Worm (Caenorhabditis elegans) whole organism, L1 larva: ENCODE measurements around the gene zim-1.
A peak's percentile ranks its signal among the peaks of the same experiment; 100 is the strongest.

Experiments used
- C04F5.9 ChIP-seq: sonication (generic microtip); optimal IDR thresholded peaks from 2 replicates; lab custom pipeline; 2016; ENCODE audit warnings: missing genetic modification characterization, missing compliant biosample characterization
- C16A3.4 ChIP-seq: fragments of 150-350 bp; optimal IDR thresholded peaks from 2 replicates; lab custom pipeline; 2014; ENCODE audit warnings: missing biosample characterization, missing genetic modification characterization
- C34B4.2 ChIP-seq: sonication (generic microtip); optimal IDR thresholded peaks from 2 replicates; lab custom pipeline; 2017; ENCODE audit warnings: mild to moderate bottlenecking, missing genetic modification characterization, missing compliant biosample characterization
- Y116A8C.19 ChIP-seq: sonication (generic microtip); optimal IDR thresholded peaks from 2 replicates; lab custom pipeline; 2016; ENCODE audit warnings: missing compliant biosample characterization, missing genetic modification characterization, borderline replicate concordance
- aha-1 ChIP-seq: fragments of 150-350 bp; optimal IDR thresholded peaks from 2 replicates; lab custom pipeline; 2014; ENCODE audit warnings: missing biosample characterization, missing genetic modification characterization
- alr-1 ChIP-seq: fragments of 200-800 bp; sonication (Bioruptor generic); optimal IDR thresholded peaks from 2 replicates; lab custom pipeline; 2018; ENCODE audit warnings: borderline replicate concordance, mild to moderate bottlenecking, missing genetic modification characterization, missing compliant biosample characterization
- ceh-8 ChIP-seq: fragments of 200-800 bp; sonication (Bioruptor generic); optimal IDR thresholded peaks from 2 replicates; lab custom pipeline; 2018; ENCODE audit warnings: mild to moderate bottlenecking, missing genetic modification characterization, moderate library complexity, missing compliant biosample characterization
- ceh-82 ChIP-seq, 3 experiments: fragments of 150-350 bp in 1 of 3; sonication (generic microtip) in 2 of 3; optimal IDR thresholded peaks; 2 replicates each; lab custom pipeline; 2014 to 2017; ENCODE audit warnings: missing biosample characterization in 3 of 3, missing genetic modification characterization in 3 of 3
- ceh-88 ChIP-seq: fragments of 200-800 bp; sonication (Bioruptor generic); IDR thresholded peaks from 2 replicates; pipeline ENCODE4 v1.3.6; 2022; ENCODE audit warnings: missing genetic modification characterization, missing compliant biosample characterization
- efl-1 ChIP-seq, 4 experiments: fragments of 150-350 bp; optimal IDR thresholded peaks in 3 of 4; peaks in 1 of 4; 1 replicate in 1 of 4; 2 replicates in 3 of 4; lab custom pipeline; 2014; ENCODE audit warnings: missing biosample characterization in 2 of 4, missing genetic modification characterization in 2 of 4, missing genetic modification reagents in 2 of 4
- efl-3 ChIP-seq: fragments of 200-800 bp; sonication (Bioruptor generic); optimal IDR thresholded peaks from 2 replicates; lab custom pipeline; 2018; ENCODE audit warnings: mild to moderate bottlenecking, missing genetic modification characterization, missing compliant biosample characterization
- egl-27 ChIP-seq, 2 experiments: fragments of 150-350 bp in 1 of 2; sonication (generic microtip); optimal IDR thresholded peaks; 3 replicates each; lab custom pipeline; 2017 to 2018; ENCODE audit warnings: missing biosample characterization in 2 of 2, missing genetic modification characterization in 2 of 2, missing genetic modification reagents in 2 of 2
- elt-3 ChIP-seq, 6 experiments: fragments of 150-350 bp in 1 of 6; sonication (generic microtip); optimal IDR thresholded peaks; 2 replicates each; lab custom pipeline; 2017 to 2018; ENCODE audit warnings: missing biosample characterization in 6 of 6, missing genetic modification characterization in 6 of 6, inconsistent platforms in 1 of 6
- fkh-4 ChIP-seq: sonication (generic microtip); optimal IDR thresholded peaks from 2 replicates; lab custom pipeline; 2016; ENCODE audit warnings: missing compliant biosample characterization, missing genetic modification characterization, borderline replicate concordance
- hlh-17 ChIP-seq: fragments of 200-800 bp; sonication (Bioruptor generic); optimal IDR thresholded peaks from 2 replicates; lab custom pipeline; 2018; ENCODE audit warnings: missing genetic modification characterization, mild to moderate bottlenecking, missing compliant biosample characterization, moderate library complexity, borderline replicate concordance
- hlh-4 ChIP-seq: sonication (generic microtip); optimal IDR thresholded peaks from 2 replicates; lab custom pipeline; 2016; ENCODE audit warnings: mild to moderate bottlenecking, missing genetic modification characterization, missing compliant biosample characterization
- isw-1 ChIP-seq: fragments of 200-800 bp; sonication (Bioruptor generic); IDR thresholded peaks from 2 replicates; pipeline ENCODE4 v1.3.6; 2022; ENCODE audit warnings: missing genetic modification characterization, missing compliant biosample characterization
- jun-1 ChIP-seq: fragments of 150-350 bp; optimal IDR thresholded peaks from 2 replicates; lab custom pipeline; 2014; ENCODE audit warnings: missing biosample characterization, missing genetic modification reagents, missing genetic modification characterization
- lin-13 ChIP-seq: fragments of 150-350 bp; optimal IDR thresholded peaks from 2 replicates; lab custom pipeline; 2014; ENCODE audit warnings: missing biosample characterization, missing genetic modification reagents, missing genetic modification characterization
- lin-14 ChIP-seq: fragments of 200-800 bp; sonication (Bioruptor generic); optimal IDR thresholded peaks from 2 replicates; lab custom pipeline; 2018; ENCODE audit warnings: mild to moderate bottlenecking, missing genetic modification characterization, moderate library complexity, missing compliant biosample characterization
- lin-15B ChIP-seq: fragments of 150-350 bp; sonication (generic microtip); optimal IDR thresholded peaks from 3 replicates; lab custom pipeline; 2014; ENCODE audit warnings: missing biosample characterization, missing genetic modification characterization
- lin-35 ChIP-seq, 2 experiments: fragments of 150-350 bp; optimal IDR thresholded peaks; 2 replicates each; lab custom pipeline; 2014; ENCODE audit warnings: missing biosample characterization in 2 of 2, missing genetic modification characterization in 2 of 2, missing genetic modification reagents in 2 of 2
- lir-3 ChIP-seq: sonication (generic microtip); optimal IDR thresholded peaks from 2 replicates; lab custom pipeline; 2016; ENCODE audit warnings: mild to moderate bottlenecking, missing genetic modification characterization, moderate library complexity, missing compliant biosample characterization; ENCODE audit not compliant: poor library complexity
- lsy-2 ChIP-seq, 2 experiments: fragments of 150-350 bp; optimal IDR thresholded peaks; 2 replicates each; lab custom pipeline; 2014; ENCODE audit warnings: missing biosample characterization in 2 of 2, missing genetic modification characterization in 2 of 2
- mab-9 ChIP-seq: fragments of 200-800 bp; sonication (Bioruptor generic); IDR thresholded peaks from 2 replicates; pipeline ENCODE4 v1.3.6; 2022; ENCODE audit warnings: missing genetic modification reagents, missing genetic modification characterization, missing compliant biosample characterization
- mdl-1 ChIP-seq, 2 experiments: fragments of 150-350 bp; optimal IDR thresholded peaks; 2 replicates each; lab custom pipeline; 2014 to 2017; ENCODE audit warnings: missing biosample characterization in 2 of 2, missing genetic modification characterization in 2 of 2, inconsistent platforms in 1 of 2
- mef-2 ChIP-seq: fragments of 150-350 bp; optimal IDR thresholded peaks from 2 replicates; lab custom pipeline; 2014; ENCODE audit warnings: missing biosample characterization, missing genetic modification characterization
- nhr-11 ChIP-seq: fragments of 150-350 bp; optimal IDR thresholded peaks from 2 replicates; lab custom pipeline; 2014; ENCODE audit warnings: missing biosample characterization, missing genetic modification characterization
- nhr-19 ChIP-seq: fragments of 200-800 bp; sonication (Bioruptor generic); conservative IDR thresholded peaks from 2 replicates; pipeline ENCODE4 v1.3.6; 2022; ENCODE audit warnings: missing genetic modification characterization, missing compliant biosample characterization
- nhr-237 ChIP-seq: fragments of 150-350 bp; optimal IDR thresholded peaks from 2 replicates; lab custom pipeline; 2014; ENCODE audit warnings: missing biosample characterization, missing genetic modification characterization
- nhr-47 ChIP-seq: sonication (generic microtip); optimal IDR thresholded peaks from 2 replicates; lab custom pipeline; 2016; ENCODE audit warnings: mild to moderate bottlenecking, missing genetic modification characterization, moderate library complexity, missing compliant biosample characterization
- nhr-71 ChIP-seq: sonication (generic microtip); optimal IDR thresholded peaks from 2 replicates; lab custom pipeline; 2016; ENCODE audit warnings: mild to moderate bottlenecking, missing genetic modification characterization, moderate library complexity, missing compliant biosample characterization
- nhr-77 ChIP-seq: fragments of 150-350 bp; optimal IDR thresholded peaks from 2 replicates; lab custom pipeline; 2014; ENCODE audit warnings: missing biosample characterization, missing genetic modification characterization
- nhr-85 ChIP-seq: sonication (generic microtip); peaks from one replicate; lab custom pipeline; 2016; ENCODE audit warnings: missing genetic modification characterization, inconsistent platforms, missing compliant biosample characterization
- nhr-90 ChIP-seq: sonication (generic microtip); optimal IDR thresholded peaks from 2 replicates; lab custom pipeline; 2016; ENCODE audit warnings: mild to moderate bottlenecking, missing genetic modification characterization, missing compliant biosample characterization; ENCODE audit not compliant: poor library complexity
- pag-3 ChIP-seq: sonication (generic microtip); optimal IDR thresholded peaks from 2 replicates; lab custom pipeline; 2017; ENCODE audit warnings: missing genetic modification characterization, mild to moderate bottlenecking, missing compliant biosample characterization, antibody characterized with exemption, borderline replicate concordance; ENCODE audit not compliant: insufficient read depth
- pax-3 ChIP-seq: fragments of 200-800 bp; sonication (Bioruptor generic); optimal IDR thresholded peaks from 2 replicates; lab custom pipeline; 2018; ENCODE audit warnings: mild to moderate bottlenecking, missing genetic modification characterization, moderate library complexity, missing compliant biosample characterization
- rnt-1 ChIP-seq: sonication (generic microtip); optimal IDR thresholded peaks from 2 replicates; lab custom pipeline; 2016; ENCODE audit warnings: mild to moderate bottlenecking, missing genetic modification characterization, moderate library complexity, missing compliant biosample characterization
- snu-23 ChIP-seq: sonication (generic microtip); optimal IDR thresholded peaks from 2 replicates; lab custom pipeline; 2016; ENCODE audit warnings: missing genetic modification characterization, missing compliant biosample characterization
- sox-4 ChIP-seq: sonication (generic microtip); optimal IDR thresholded peaks from 2 replicates; lab custom pipeline; 2016; ENCODE audit warnings: missing genetic modification characterization, missing compliant biosample characterization
- swsn-7 ChIP-seq: sonication (generic microtip); optimal IDR thresholded peaks from 2 replicates; lab custom pipeline; 2016; ENCODE audit warnings: missing genetic modification characterization, missing compliant biosample characterization
- unc-130 ChIP-seq: fragments of 150-350 bp; optimal IDR thresholded peaks from 2 replicates; lab custom pipeline; 2017; ENCODE audit warnings: missing biosample characterization, missing genetic modification characterization, inconsistent platforms
- unc-98 ChIP-seq: fragments of 200-800 bp; sonication (Bioruptor generic); IDR thresholded peaks from 2 replicates; pipeline ENCODE4 v1.3.6; 2022; ENCODE audit warnings: missing genetic modification characterization, missing compliant biosample characterization
- xbp-1 ChIP-seq: sonication (generic microtip); optimal IDR thresholded peaks from 2 replicates; lab custom pipeline; 2016; ENCODE audit warnings: missing genetic modification characterization, missing compliant biosample characterization
- zag-1 ChIP-seq: fragments of 150-350 bp; optimal IDR thresholded peaks from 2 replicates; lab custom pipeline; 2014; ENCODE audit warnings: missing biosample characterization, missing genetic modification characterization
- zip-4 ChIP-seq: fragments of 200-800 bp; sonication (Bioruptor generic); optimal IDR thresholded peaks from 2 replicates; lab custom pipeline; 2018; ENCODE audit warnings: mild to moderate bottlenecking, missing genetic modification characterization, moderate library complexity, missing compliant biosample characterization
- ztf-4 ChIP-seq: fragments of 150-350 bp; optimal IDR thresholded peaks from 2 replicates; lab custom pipeline; 2014; ENCODE audit warnings: missing biosample characterization, missing genetic modification characterization

The zim-1 gene

DNA sequence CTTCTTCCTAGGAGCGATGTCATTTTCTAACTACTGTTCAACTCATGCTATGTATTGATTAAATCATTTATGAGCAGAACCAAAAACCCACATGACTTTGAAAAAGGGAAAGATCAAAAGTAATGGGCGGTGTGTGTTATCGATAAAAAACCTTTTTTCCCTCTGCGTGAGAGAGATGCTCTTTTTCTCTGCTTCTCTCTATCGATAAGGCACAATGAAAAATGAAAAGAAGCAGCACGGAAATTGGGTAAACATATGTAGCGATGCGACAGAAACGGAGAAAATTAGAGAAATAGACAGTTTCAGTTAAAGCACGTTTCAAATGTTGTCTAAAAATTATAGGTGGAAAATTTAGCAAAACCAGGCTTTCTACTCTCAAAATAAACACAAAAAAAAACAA is 44.5 kb upstream of the zim-1 start (continued):
- TF ChIP-seq Y116A8C.19 (no peak), snu-23 (GFP tag; lab: Kevin White, UChicago) (peak; percentile 47), ceh-88 (no peak), lin-14 (GFP tag; lab: Kevin White, UChicago) (peak; percentile 75), rnt-1 (peak; percentile 68), elt-3 (tag; optimal IDR thresholded peaks at IDR 0.05; lab: Kevin White, UChicago) (no peak), sox-4 (tag; lab: Kevin White, UChicago) (no peak), nhr-237 (peak; percentile 6), ztf-4 (tag; lab: Kevin White, UChicago) (peak; percentile 23), pag-3 (tag; lab: Kevin White, UChicago) (no peak), mef-2 (tag; lab: Kevin White, UChicago) (peak; percentile 10), zag-1 (no peak), alr-1 (tag; lab: Kevin White, UChicago) (no peak), C04F5.9 (tag; lab: Kevin White, UChicago) (no peak), lin-15B (tag; lab: Kevin White, UChicago) (no peak), lin-13 (GFP tag; lab: Kevin White, UChicago) (no peak), hlh-4 (tag; lab: Kevin White, UChicago) (no peak), nhr-90 (no peak)

DNA sequence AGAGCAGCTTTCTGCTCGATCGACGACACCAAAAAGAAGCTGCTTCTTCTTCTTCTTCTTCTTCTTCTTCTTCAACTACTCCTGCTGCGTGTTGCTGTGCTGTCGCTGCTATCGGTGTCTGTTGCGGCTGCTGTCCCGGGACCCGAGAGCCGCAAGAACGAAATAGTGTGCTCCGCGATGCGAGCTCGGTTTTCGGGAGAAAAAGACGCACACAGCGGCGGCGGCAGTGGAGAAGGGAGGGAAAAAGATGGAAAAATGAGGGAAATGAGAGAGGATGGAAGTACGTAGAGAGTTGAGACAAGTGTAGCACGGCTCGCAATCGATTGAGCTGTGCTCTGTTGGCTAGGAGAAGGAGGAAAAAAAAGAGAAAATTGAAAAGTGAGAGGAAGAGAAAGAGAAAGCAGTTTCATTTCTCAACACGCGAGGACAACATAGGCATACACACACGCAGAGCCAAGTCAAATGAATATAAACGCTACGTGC is 43.1 kb upstream of the zim-1 start:
- TF ChIP-seq nhr-19 (GFP tag; lab: Robert Waterston, UW) (peak; percentile 47; the same call in 1 of the 2 replicates), nhr-85 (no peak), xbp-1 (tag; lab: Kevin White, UChicago) (peak; percentile 40), nhr-90 (no peak), ceh-88 (0 out of 2 replicates have a peak, but pooled peaks have one; percentile 21), egl-27 (tag; optimal IDR thresholded peaks at IDR 0.05; lab: Kevin White, UChicago) (no peak), nhr-47 (tag; lab: Kevin White, UChicago) (peak; percentile 73), C34B4.2 (tag; lab: Kevin White, UChicago) (no peak), efl-1 (optimal IDR thresholded peaks at IDR 0.05; lab: Kevin White, UChicago) (peak; percentile 41 to 44), efl-1 (GFP tag; optimal IDR thresholded peaks at IDR 0.05 in 1 of 2; lab: Kevin White, UChicago) (peak; percentile 12 to 23), lin-13 (GFP tag; lab: Kevin White, UChicago) (peak; percentile 33), lir-3 (peak; percentile 14), nhr-77 (tag; lab: Kevin White, UChicago) (peak; percentile 26), mef-2 (tag; lab: Kevin White, UChicago) (peak; percentile 60), ceh-8 (GFP tag; lab: Kevin White, UChicago) (peak; percentile 32), lin-15B (tag; lab: Kevin White, UChicago) (no peak), nhr-237 (no peak), elt-3 (tag; optimal IDR thresholded peaks at IDR 0.05; lab: Kevin White, UChicago) (no peak), mdl-1 (tag; optimal IDR thresholded peaks at IDR 0.05; lab: Kevin White, UChicago) (peak; percentile 9 to 56), swsn-7 (tag; lab: Kevin White, UChicago) (peak; percentile 69), C16A3.4 (tag; lab: Kevin White, UChicago) (peak; percentile 16), lsy-2 (tag; optimal IDR thresholded peaks at IDR 0.05; lab: Kevin White, UChicago) (peak; percentile 11 to 65), lin-35 (GFP tag; optimal IDR thresholded peaks at IDR 0.05; lab: Kevin White, UChicago) (peak; percentile 30 to 35), unc-130 (no peak), zag-1 (peak; percentile 55), ceh-82 (tag; optimal IDR thresholded peaks at IDR 0.05; lab: Kevin White, UChicago) (peak in 2 of 3 experiments; percentile 18 to 74), zip-4 (no peak), jun-1 (tag; lab: Kevin White, UChicago) (peak; percentile 62), alr-1 (tag; lab: Kevin White, UChicago) (no peak), nhr-11 (tag; lab: Kevin White, UChicago) (no peak), isw-1 (GFP tag; lab: Robert Waterston, UW) (peak; percentile 43), nhr-71 (tag; lab: Kevin White, UChicago) (peak; percentile 88), hlh-17 (GFP tag; lab: Kevin White, UChicago) (no peak), unc-98 (GFP tag; lab: Robert Waterston, UW) (no peak), rnt-1 (peak; percentile 35), mab-9 (no peak), aha-1 (tag; lab: Kevin White, UChicago) (no peak), efl-3 (GFP tag; lab: Kevin White, UChicago) (no peak), fkh-4 (tag; lab: Kevin White, UChicago) (no peak), pax-3 (tag; lab: Kevin White, UChicago) (peak; percentile 41)
